Fruit fly (Drosophila melanogaster) whole organism, embryonic: ENCODE measurements around the gene CG31100.

Source experiments
- CG11456 ChIP-seq: fragments of 200-800 bp; sonication (Bioruptor generic); IDR thresholded peaks from 3 replicates; pipeline ENCODE4 v1.3.6; 2022; ENCODE audit warnings: missing biosample characterization, missing genetic modification characterization
- CG13287 ChIP-seq: fragments of 200-800 bp; sonication (Bioruptor generic); IDR thresholded peaks from 2 replicates; pipeline ENCODE4 v1.3.6; 2022; ENCODE audit warnings: missing biosample characterization, missing genetic modification characterization; ENCODE audit not compliant: partially characterized antibody
- CG15073 ChIP-seq: fragments of 200-800 bp; sonication (Bioruptor generic); optimal IDR thresholded peaks from 2 replicates; lab custom pipeline; 2016; ENCODE audit warnings: missing biosample characterization, missing genetic modification characterization
- CG1832 ChIP-seq: fragments of 200-800 bp; sonication (Bioruptor generic); optimal IDR thresholded peaks from 2 replicates; lab custom pipeline; 2017; ENCODE audit warnings: missing biosample characterization, mild to moderate bottlenecking, missing genetic modification characterization, inconsistent platforms
- CG18619 ChIP-seq: fragments of 200-800 bp; sonication (Bioruptor generic); optimal IDR thresholded peaks from 3 replicates; lab custom pipeline; 2017; ENCODE audit warnings: missing biosample characterization, mild to moderate bottlenecking, missing genetic modification characterization
- CG2129 ChIP-seq: fragments of 200-800 bp; sonication (Bioruptor generic); IDR thresholded peaks from 2 replicates; pipeline ENCODE4 v1.3.6; 2022; ENCODE audit warnings: missing biosample characterization, missing genetic modification characterization; ENCODE audit not compliant: partially characterized antibody
- CG3163 ChIP-seq: fragments of 200-800 bp; sonication (Bioruptor generic); optimal IDR thresholded peaks from 3 replicates; lab custom pipeline; 2016; ENCODE audit warnings: missing biosample characterization, missing genetic modification characterization
- CG3847 ChIP-seq: fragments of 200-800 bp; sonication (Bioruptor generic); IDR thresholded peaks from 2 replicates; pipeline ENCODE4 v1.3.6; 2022; ENCODE audit warnings: missing biosample characterization, missing genetic modification characterization
- CG4424 ChIP-seq: fragments of 200-800 bp; sonication (Bioruptor generic); optimal IDR thresholded peaks from 3 replicates; lab custom pipeline; 2016; ENCODE audit warnings: missing biosample characterization, missing genetic modification characterization
- CG4707 ChIP-seq: fragments of 200-800 bp; sonication (Bioruptor generic); optimal IDR thresholded peaks from 2 replicates; lab custom pipeline; 2018; ENCODE audit warnings: missing biosample characterization, mild to moderate bottlenecking, missing genetic modification characterization, moderate library complexity
- CG6854 ChIP-seq: fragments of 200-800 bp; sonication (Bioruptor generic); optimal IDR thresholded peaks from 3 replicates; lab custom pipeline; 2017; ENCODE audit warnings: missing biosample characterization, mild to moderate bottlenecking, missing genetic modification characterization
- CG7745 ChIP-seq: fragments of 200-800 bp; sonication (Bioruptor generic); optimal IDR thresholded peaks from 2 replicates; lab custom pipeline; 2018; ENCODE audit warnings: missing biosample characterization, mild to moderate bottlenecking, missing genetic modification characterization, moderate library complexity
- CG7786 ChIP-seq: fragments of 200-800 bp; sonication (Bioruptor generic); optimal IDR thresholded peaks from 2 replicates; lab custom pipeline; 2016; ENCODE audit warnings: missing biosample characterization, missing genetic modification characterization
- CG8089 ChIP-seq: fragments of 200-800 bp; sonication (Bioruptor generic); optimal IDR thresholded peaks from 3 replicates; lab custom pipeline; 2016; ENCODE audit warnings: missing biosample characterization, missing genetic modification characterization
- D ChIP-seq, 2 experiments: fragments of 200-800 bp in 1 of 2; fragments of >200 bp in 1 of 2; sonication (Bioruptor generic) in 1 of 2; optimal IDR thresholded peaks; 2 replicates in 1 of 2; 3 replicates in 1 of 2; lab custom pipeline; 2017; ENCODE audit warnings: mild to moderate bottlenecking in 1 of 2, missing biosample characterization in 1 of 2, missing genetic modification characterization in 1 of 2, missing genetic modification reagents in 1 of 2
- Deaf1 ChIP-seq: fragments of 200-800 bp; optimal IDR thresholded peaks from 3 replicates; lab custom pipeline; 2019; ENCODE audit warnings: missing biosample characterization, mild to moderate bottlenecking, missing genetic modification characterization, moderate library complexity
- E2f2 ChIP-seq: fragments of 200-800 bp; sonication (Bioruptor generic); IDR thresholded peaks from 2 replicates; pipeline ENCODE4 v1.3.6; 2022; ENCODE audit warnings: missing biosample characterization, missing genetic modification characterization
- Eip74EF ChIP-seq, 2 experiments: fragments of 200-800 bp in 1 of 2; fragments of >200 bp in 1 of 2; sonication (Bioruptor generic) in 1 of 2; optimal IDR thresholded peaks; 2 replicates each; lab custom pipeline; 2017 to 2019; ENCODE audit warnings: missing biosample characterization in 2 of 2, missing genetic modification characterization in 2 of 2, mild to moderate bottlenecking in 1 of 2, moderate library complexity in 1 of 2
- Ets65A ChIP-seq: fragments of 200-800 bp; sonication (Bioruptor generic); peaks from one replicate; lab custom pipeline; 2016; ENCODE audit warnings: missing biosample characterization, missing genetic modification characterization
- Fer2 ChIP-seq: fragments of 200-800 bp; sonication (Bioruptor generic); optimal IDR thresholded peaks from 2 replicates; lab custom pipeline; 2018; ENCODE audit warnings: missing biosample characterization, mild to moderate bottlenecking, missing genetic modification characterization, moderate library complexity
- HmgZ ChIP-seq: fragments of 200-800 bp; sonication (Bioruptor generic); optimal IDR thresholded peaks from 2 replicates; lab custom pipeline; 2018; ENCODE audit warnings: missing biosample characterization, mild to moderate bottlenecking, missing genetic modification characterization
- Hsf ChIP-seq: fragments of 200-800 bp; sonication (Bioruptor generic); optimal IDR thresholded peaks from 3 replicates; lab custom pipeline; 2016; ENCODE audit warnings: missing biosample characterization, missing genetic modification characterization
- MBD-R2 ChIP-seq: fragments of 200-800 bp; sonication (Bioruptor generic); IDR thresholded peaks from 2 replicates; pipeline ENCODE4 v1.3.6; 2022; ENCODE audit warnings: missing biosample characterization, missing genetic modification characterization
- Med ChIP-seq: fragments of 200-800 bp; sonication (Bioruptor generic); peaks from one replicate; lab custom pipeline; 2016; ENCODE audit warnings: missing biosample characterization, missing genetic modification characterization, mild to moderate bottlenecking, inconsistent platforms, moderate library complexity
- Trl ChIP-seq, 3 experiments: fragments of >200 bp in 2 of 3; fragments of 200-800 bp in 1 of 3; sonication (Bioruptor generic) in 1 of 3; optimal IDR thresholded peaks; 2 replicates in 1 of 3; 3 replicates in 2 of 3; lab custom pipeline; 2016 to 2017; ENCODE audit warnings: missing biosample characterization in 1 of 3, missing genetic modification characterization in 1 of 3
- abd-A ChIP-seq: fragments of 200-800 bp; sonication (Bioruptor generic); optimal IDR thresholded peaks from 3 replicates; lab custom pipeline; 2019; ENCODE audit warnings: missing biosample characterization, mild to moderate bottlenecking, missing genetic modification characterization, moderate library complexity
- bigmax ChIP-seq: fragments of 200-800 bp; sonication (Bioruptor generic); optimal IDR thresholded peaks from 2 replicates; lab custom pipeline; 2018; ENCODE audit warnings: missing biosample characterization, mild to moderate bottlenecking, missing genetic modification characterization
- cg ChIP-seq: fragments of 200-800 bp; sonication (Bioruptor generic); optimal IDR thresholded peaks from 3 replicates; lab custom pipeline; 2019; ENCODE audit warnings: missing biosample characterization, mild to moderate bottlenecking, missing genetic modification characterization, moderate library complexity
- chinmo ChIP-seq: fragments of 200-800 bp; sonication (Bioruptor generic); IDR thresholded peaks from 4 replicates; pipeline ENCODE4 v1.3.6; 2022; ENCODE audit warnings: missing biosample characterization, missing genetic modification characterization; ENCODE audit not compliant: partially characterized antibody
- croc ChIP-seq: fragments of 200-800 bp; sonication (Bioruptor generic); conservative IDR thresholded peaks from 3 replicates; pipeline ENCODE4 v1.3.6; 2022; ENCODE audit warnings: missing biosample characterization, missing genetic modification characterization
- danr ChIP-seq: fragments of 200-800 bp; sonication (Bioruptor generic); IDR thresholded peaks from 2 replicates; pipeline ENCODE4 v1.3.6; 2022; ENCODE audit warnings: missing biosample characterization, missing genetic modification characterization
- fd3F ChIP-seq: fragments of 200-800 bp; sonication (Bioruptor generic); optimal IDR thresholded peaks from 2 replicates; lab custom pipeline; 2018; ENCODE audit warnings: missing biosample characterization, mild to moderate bottlenecking, missing genetic modification characterization, moderate library complexity
- gem ChIP-seq: fragments of 200-800 bp; sonication (Bioruptor generic); optimal IDR thresholded peaks from 2 replicates; lab custom pipeline; 2019; ENCODE audit warnings: missing biosample characterization, mild to moderate bottlenecking, missing genetic modification characterization, moderate library complexity
- gt ChIP-seq: fragments of 200-800 bp; sonication (Bioruptor generic); IDR thresholded peaks from 2 replicates; pipeline ENCODE4 v1.3.6; 2022; ENCODE audit warnings: missing biosample characterization, missing genetic modification characterization
- hth ChIP-seq: fragments of >200 bp; optimal IDR thresholded peaks from 2 replicates; lab custom pipeline; 2017; ENCODE audit warnings: inconsistent platforms
- ind ChIP-seq: fragments of 200-800 bp; sonication (Bioruptor generic); optimal IDR thresholded peaks from 3 replicates; lab custom pipeline; 2016; ENCODE audit warnings: missing biosample characterization, missing genetic modification characterization
- klu ChIP-seq: fragments of 200-800 bp; sonication (Bioruptor generic); IDR thresholded peaks from 2 replicates; pipeline ENCODE4 v1.3.6; 2022; ENCODE audit warnings: missing biosample characterization, missing genetic modification characterization
- lmd ChIP-seq: fragments of 200-800 bp; sonication (Bioruptor generic); IDR thresholded peaks from 2 replicates; pipeline ENCODE4 v1.3.6; 2022; ENCODE audit warnings: missing biosample characterization, missing genetic modification characterization
- peb ChIP-seq: fragments of 200-800 bp; sonication (Bioruptor generic); IDR thresholded peaks from 2 replicates; pipeline ENCODE4 v1.3.6; 2022; ENCODE audit warnings: missing biosample characterization, missing genetic modification characterization
- pros ChIP-seq: fragments of 200-800 bp; sonication (Bioruptor generic); optimal IDR thresholded peaks from 3 replicates; lab custom pipeline; 2019; ENCODE audit warnings: missing biosample characterization, mild to moderate bottlenecking, missing genetic modification characterization, moderate library complexity
- rib ChIP-seq: fragments of 200-800 bp; sonication (Bioruptor generic); IDR thresholded peaks from 2 replicates; pipeline ENCODE4 v1.3.6; 2022; ENCODE audit warnings: missing biosample characterization, missing genetic modification characterization
- row ChIP-seq: fragments of 200-800 bp; sonication (Bioruptor generic); IDR thresholded peaks from 3 replicates; pipeline ENCODE4 v1.3.6; 2022; ENCODE audit warnings: missing biosample characterization, missing genetic modification characterization
- sd ChIP-seq: fragments of 200-800 bp; sonication (Bioruptor generic); optimal IDR thresholded peaks from 3 replicates; lab custom pipeline; 2018; ENCODE audit warnings: missing biosample characterization, mild to moderate bottlenecking, missing genetic modification characterization, moderate library complexity
- sens-2 ChIP-seq: fragments of 200-800 bp; sonication (Bioruptor generic); IDR thresholded peaks from 2 replicates; pipeline ENCODE4 v1.3.6; 2022; ENCODE audit warnings: missing biosample characterization, missing genetic modification characterization
- slbo ChIP-seq: fragments of 200-800 bp; sonication (Bioruptor generic); IDR thresholded peaks from 2 replicates; pipeline ENCODE4 v1.3.6; 2022; ENCODE audit warnings: missing biosample characterization, missing genetic modification characterization
- so ChIP-seq: fragments of 200-800 bp; sonication (Bioruptor generic); IDR thresholded peaks from 3 replicates; pipeline ENCODE4 v1.3.6; 2022; ENCODE audit warnings: missing biosample characterization, missing genetic modification characterization
- sr ChIP-seq: fragments of 200-800 bp; sonication (Bioruptor generic); IDR thresholded peaks from 3 replicates; pipeline ENCODE4 v1.3.6; 2022; ENCODE audit warnings: missing biosample characterization, missing genetic modification characterization
- ttk ChIP-seq: fragments of 200-800 bp; sonication (Bioruptor generic); IDR thresholded peaks from 2 replicates; pipeline ENCODE4 v2.1.2; 2022; ENCODE audit warnings: missing biosample characterization, missing genetic modification characterization
- vvl ChIP-seq: fragments of 200-800 bp; sonication (Bioruptor generic); IDR thresholded peaks from 2 replicates; pipeline ENCODE4 v1.3.6; 2022; ENCODE audit warnings: missing biosample characterization, missing genetic modification characterization
- yki ChIP-seq: fragments of >200 bp; optimal IDR thresholded peaks from 3 replicates; lab custom pipeline; 2018

Gene CG31100

DNA sequence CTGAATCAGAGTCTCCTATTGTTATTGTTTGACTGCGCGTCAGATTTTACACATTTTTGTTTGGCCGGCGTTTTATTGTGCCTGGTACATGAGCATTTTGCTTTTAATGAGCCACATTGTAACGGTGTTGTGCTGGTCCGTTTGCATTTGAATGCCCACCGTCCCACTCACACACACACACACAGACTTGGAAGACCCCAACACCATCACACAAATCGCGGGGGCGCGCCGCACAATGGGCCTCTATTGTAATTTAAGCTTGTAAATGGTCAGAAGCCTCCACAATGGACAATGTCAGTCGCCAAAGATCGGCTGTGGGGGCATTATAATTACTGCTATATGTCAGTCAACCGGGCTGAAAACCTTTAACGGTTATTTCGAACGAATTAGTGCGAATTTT, 47.1 kb downstream of the CG31100 start:
- no peak for TF ChIP-seq Med (GFP tag; lab: Kevin White, UChicago)
- no peak for TF ChIP-seq vvl (GFP tag; lab: Robert Waterston, UW)
- TF ChIP-seq slbo = no peak
- TF ChIP-seq chinmo (GFP tag; lab: Robert Waterston, UW) = peak; percentile 65; the same call in 1 of the 4 replicates
- TF ChIP-seq D (optimal IDR thresholded peaks at IDR 0.05; lab: Kevin White, UChicago) = no peak
- TF ChIP-seq D (GFP tag; optimal IDR thresholded peaks at IDR 0.05; lab: Kevin White, UChicago) = no peak
- no peak for TF ChIP-seq lmd (GFP tag; lab: Robert Waterston, UW)
- 0 out of 3 replicates have a peak, but pooled peaks have one; percentile 42 for TF ChIP-seq sr (GFP tag; lab: Robert Waterston, UW)
- TF ChIP-seq gt (GFP tag; lab: Robert Waterston, UW) = 0 out of 2 replicates have a peak, but pooled peaks have one; percentile 8
- TF ChIP-seq CG13287 = no peak
- TF ChIP-seq row (GFP tag; lab: Robert Waterston, UW) = 0 out of 3 replicates have a peak, but pooled peaks have one; percentile 9
- TF ChIP-seq CG8089 = no peak
- no peak for TF ChIP-seq danr (GFP tag; lab: Robert Waterston, UW)
- no peak for TF ChIP-seq abd-A (tag; lab: Kevin White, UChicago)
- TF ChIP-seq CG7786 (GFP tag; lab: Kevin White, UChicago) = no peak
- peak; percentile 44 for TF ChIP-seq cg (GFP tag; lab: Kevin White, UChicago)
- no peak for TF ChIP-seq HmgZ (tag; lab: Kevin White, UChicago)
- peak; percentile 18 for TF ChIP-seq CG4707 (GFP tag; lab: Kevin White, UChicago)
- no peak for TF ChIP-seq CG6854 (GFP tag; lab: Kevin White, UChicago)
- no peak for TF ChIP-seq peb (GFP tag; lab: Robert Waterston, UW)
- TF ChIP-seq klu (GFP tag; lab: Robert Waterston, UW) = no peak
- TF ChIP-seq CG11456 (GFP tag; lab: Robert Waterston, UW) = 0 out of 3 replicates have a peak, but pooled peaks have one; percentile 52
- no peak for TF ChIP-seq yki (lab: Kevin White, UChicago)
- peak; percentile 33 for TF ChIP-seq sd (tag; lab: Kevin White, UChicago)
- no peak for TF ChIP-seq sens-2
- TF ChIP-seq E2f2 = no peak
- no peak for TF ChIP-seq ind (GFP tag; lab: Kevin White, UChicago)
- no peak for TF ChIP-seq ttk (GFP tag; lab: Robert Waterston, UW)

DNA sequence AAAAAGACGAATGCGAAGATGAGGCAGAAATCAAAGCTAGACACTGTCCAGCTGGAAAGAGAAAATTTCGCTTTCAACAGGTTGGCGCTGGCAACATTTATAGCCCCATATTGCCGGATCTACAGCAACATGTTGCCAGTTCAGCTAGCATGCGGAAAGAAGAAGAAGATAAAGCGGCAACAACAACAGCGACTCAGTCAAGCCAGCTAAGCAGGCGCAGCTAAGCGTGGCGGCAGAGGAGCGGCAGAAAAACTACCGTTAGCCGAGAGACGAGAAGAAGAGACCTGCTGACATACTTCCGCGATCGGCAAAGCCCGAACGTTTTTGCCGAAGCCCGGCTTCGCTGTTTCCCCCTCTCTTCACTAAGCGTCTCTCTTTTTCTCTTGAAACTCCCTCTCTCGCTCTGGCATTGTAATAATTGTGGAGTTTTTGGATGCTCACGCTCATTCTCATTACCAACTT, 48.1 kb downstream of the CG31100 start:
- TF ChIP-seq Fer2 (tag; lab: Kevin White, UChicago) (no peak), pros (peak; percentile 80), CG7745 (tag; lab: Kevin White, UChicago) (no peak), Hsf (GFP tag; lab: Kevin White, UChicago) (no peak), so (GFP tag; lab: Robert Waterston, UW) (no peak), Trl (optimal IDR thresholded peaks at IDR 0.05; lab: Kevin White, UChicago) (peak; percentile 66 to 67), Trl (GFP tag; optimal IDR thresholded peaks at IDR 0.05; lab: Kevin White, UChicago) (no peak), CG2129 (no peak), hth (lab: Kevin White, UChicago) (no peak), CG15073 (GFP tag; lab: Kevin White, UChicago) (no peak), bigmax (no peak), CG3847 (GFP tag; lab: Robert Waterston, UW) (no peak), Ets65A (no peak), fd3F (GFP tag; lab: Kevin White, UChicago) (no peak), croc (GFP tag; lab: Robert Waterston, UW) (no peak), sd (tag; lab: Kevin White, UChicago) (peak; percentile 44), rib (GFP tag; lab: Robert Waterston, UW) (peak; percentile 55; the same call in 1 of the 2 replicates), CG1832 (peak; percentile 30), Eip74EF (GFP tag; optimal IDR thresholded peaks at IDR 0.05; lab: Kevin White, UChicago) (peak in 1 of 2 experiments; percentile 86), Deaf1 (peak; percentile 96), CG18619 (GFP tag; lab: Kevin White, UChicago) (no peak), CG4424 (GFP tag; lab: Kevin White, UChicago) (no peak), chinmo (GFP tag; lab: Robert Waterston, UW) (peak; percentile 95; the same call in 3 of the 4 replicates), gem (tag; lab: Kevin White, UChicago) (no peak), CG3163 (GFP tag; lab: Kevin White, UChicago) (peak; percentile 33), MBD-R2 (GFP tag; lab: Robert Waterston, UW) (no peak)
